Worm (Caenorhabditis elegans) whole organism, L4/young adult: ENCODE data around the gene F02D8.4.

Experiments used
- W03F9.2 ChIP-seq: fragments of 150-350 bp; optimal IDR thresholded peaks from 2 replicates; lab custom pipeline; 2014; ENCODE audit warnings: missing biosample characterization, missing genetic modification characterization
- dao-5 ChIP-seq: sonication (generic microtip); optimal IDR thresholded peaks from 2 replicates; lab custom pipeline; 2016; ENCODE audit warnings: missing genotype, missing genetic modification characterization, moderate library complexity, missing compliant biosample characterization
- him-1 ChIP-seq: sonication (generic microtip); optimal IDR thresholded peaks from 2 replicates; lab custom pipeline; 2016; ENCODE audit warnings: missing genotype, missing genetic modification reagents, missing genetic modification characterization, missing compliant biosample characterization

DNA sequence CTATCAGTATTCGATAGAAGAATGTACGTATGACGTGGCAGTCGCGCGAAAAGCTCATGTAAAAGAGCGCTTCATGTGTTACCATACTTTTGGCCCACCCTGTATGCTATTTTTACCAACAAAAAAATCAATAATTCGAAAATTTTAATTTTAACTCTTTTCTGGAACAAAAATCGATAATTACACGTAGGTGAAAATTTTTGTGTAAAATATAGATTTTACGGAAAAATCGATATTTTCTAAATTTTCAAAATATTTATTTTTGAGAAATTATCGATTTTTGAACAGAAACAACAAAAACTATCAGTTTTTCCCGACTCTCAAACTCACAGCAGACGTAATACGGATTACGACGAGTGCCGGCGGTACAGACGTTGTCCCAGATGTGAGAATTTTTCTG lies 39.6 kb upstream of the F02D8.4 start:
- TF ChIP-seq dao-5 (no peak), him-1 (tag; lab: Kevin White, UChicago) (no peak), W03F9.2 (tag; lab: Kevin White, UChicago) (no peak)
